Worm (Caenorhabditis elegans): ENCODE data around the gene srr-1.

DNA sequence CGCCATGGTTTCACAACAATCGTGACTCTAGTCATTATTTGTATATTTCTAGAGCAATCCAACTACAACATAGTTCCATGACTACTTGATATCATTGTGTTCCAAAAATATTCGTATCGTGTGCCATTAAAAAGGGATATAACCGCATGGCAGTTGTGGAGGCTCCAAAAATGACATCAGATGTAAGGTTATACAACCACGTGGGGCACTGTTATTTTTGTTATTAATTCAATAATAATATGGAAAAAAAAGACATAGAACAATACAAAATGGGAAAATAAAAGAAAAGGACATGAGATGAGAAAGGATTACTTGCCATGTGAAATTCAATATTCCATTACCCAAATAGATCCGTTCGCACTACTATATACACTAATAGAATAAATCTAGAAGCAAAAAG is 21.9 kb upstream of the srr-1 start:
- TF ChIP-seq nhr-11 (tag; optimal IDR thresholded peaks at IDR 0.05) (no peak), pha-2 (tag; optimal IDR thresholded peaks at IDR 0.05) (no peak)
